Fruit fly (Drosophila melanogaster) whole organism, embryonic: Measurements from ENCODE around the gene CG6724.

Experiments
- CG11504 ChIP-seq: fragments of 200-800 bp; sonication (Bioruptor generic); optimal IDR thresholded peaks from 3 replicates; lab custom pipeline; 2019; ENCODE audit warnings: missing biosample characterization, mild to moderate bottlenecking, missing genetic modification characterization, moderate library complexity
- CG31365 ChIP-seq: fragments of 200-800 bp; sonication (Bioruptor generic); optimal IDR thresholded peaks from 2 replicates; lab custom pipeline; 2018; ENCODE audit warnings: missing biosample characterization, mild to moderate bottlenecking, missing genetic modification characterization
- CG3726 ChIP-seq: fragments of 200-800 bp; sonication (Bioruptor generic); IDR thresholded peaks from 3 replicates; pipeline ENCODE4, ENCODE4 v1.3.6; 2022; ENCODE audit warnings: missing biosample characterization, missing genetic modification characterization
- CG6689 ChIP-seq: fragments of 200-800 bp; sonication (Bioruptor generic); IDR thresholded peaks from 2 replicates; pipeline ENCODE4 v1.3.6; 2022; ENCODE audit warnings: missing biosample characterization, missing genetic modification characterization
- CTCF ChIP-seq: fragments of 200-800 bp; sonication (Bioruptor generic); optimal IDR thresholded peaks from 2 replicates; lab custom pipeline; 2017; ENCODE audit warnings: missing biosample characterization, mild to moderate bottlenecking, missing genetic modification characterization, moderate library complexity
- ap ChIP-seq: fragments of 200-800 bp; sonication (Bioruptor generic); IDR thresholded peaks from 2 replicates; pipeline ENCODE4 v1.3.6; 2022; ENCODE audit warnings: missing biosample characterization, missing genetic modification characterization
- ind ChIP-seq: fragments of 200-800 bp; sonication (Bioruptor generic); optimal IDR thresholded peaks from 3 replicates; lab custom pipeline; 2016; ENCODE audit warnings: missing biosample characterization, missing genetic modification characterization
- nerfin-2 ChIP-seq: fragments of 200-800 bp; sonication (Bioruptor generic); IDR thresholded peaks from 2 replicates; pipeline ENCODE4 v1.3.6; 2022; ENCODE audit warnings: missing biosample characterization, missing genetic modification characterization; ENCODE audit not compliant: partially characterized antibody
- sima ChIP-seq: fragments of 200-800 bp; sonication (Bioruptor generic); optimal IDR thresholded peaks from 2 replicates; lab custom pipeline; 2016; ENCODE audit warnings: missing biosample characterization, missing genetic modification characterization
- stwl ChIP-seq: fragments of 200-800 bp; sonication (Bioruptor generic); optimal IDR thresholded peaks from 3 replicates; lab custom pipeline; 2018; ENCODE audit warnings: missing biosample characterization, mild to moderate bottlenecking, missing genetic modification characterization, moderate library complexity

Gene CG6724

DNA sequence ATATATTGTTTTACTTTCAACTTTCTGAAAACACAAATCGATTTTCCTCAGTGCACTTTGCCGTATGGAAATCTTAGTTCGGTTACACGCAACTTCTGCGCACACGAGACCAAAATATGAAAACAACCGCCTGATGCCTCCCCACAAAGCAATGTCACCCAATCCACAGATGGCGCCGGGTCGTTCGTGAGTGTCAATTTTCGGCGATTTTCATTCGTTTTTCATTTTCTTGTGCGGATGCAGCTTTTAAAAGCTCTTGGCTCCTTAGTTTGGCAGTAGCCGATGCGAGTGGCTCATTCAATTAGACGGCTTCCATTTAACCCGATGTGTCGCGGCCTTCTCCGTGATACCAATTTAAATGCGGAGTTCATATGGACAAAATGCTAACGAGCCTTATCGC is 45.8 kb downstream of the CG6724 start, which contains the start of gene CG6431:
Gene CG6431 (plus strand): TSS at position 301 of the 400 bp plus-strand sequence.
- no peak for TF ChIP-seq sima
- TF ChIP-seq CG3726 (GFP tag; lab: Robert Waterston, UW), result peak; percentile 19; the same call in 1 of the 3 replicates

DNA sequence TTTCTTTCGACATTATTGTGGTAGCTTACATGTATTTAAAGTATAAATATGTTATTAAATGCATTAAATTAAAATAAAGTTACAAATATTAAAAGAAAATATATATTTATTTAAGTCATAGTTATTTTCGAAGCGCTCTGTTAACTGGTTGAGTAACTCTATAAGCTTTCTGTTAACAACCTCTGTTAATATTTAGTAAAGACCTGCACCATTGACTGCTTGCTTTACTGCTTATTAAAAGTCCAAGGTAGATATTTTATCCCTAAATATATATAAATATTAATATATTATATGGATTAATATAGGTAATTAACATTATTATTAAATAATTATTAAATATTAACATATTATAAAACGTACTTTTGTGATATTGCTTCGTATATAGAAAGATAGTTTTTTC is 48.2 kb downstream of the CG6724 start:
- TF ChIP-seq ind (GFP tag; lab: Kevin White, UChicago) (no peak), stwl (peak; percentile 66), CTCF (peak; percentile 17), ap (GFP tag; lab: Robert Waterston, UW) (no peak), CG11504 (peak; percentile 36), nerfin-2 (no peak), CG31365 (peak; percentile 77), CG6689 (no peak)
